Fruit fly (Drosophila melanogaster) whole organism, embryonic: ENCODE results near the gene CG12990.

ENCODE experiments used
- CG15011 ChIP-seq: fragments of 200-800 bp; sonication (Bioruptor generic); optimal IDR thresholded peaks from 3 replicates; lab custom pipeline; 2018; ENCODE audit warnings: missing biosample characterization, mild to moderate bottlenecking, missing genetic modification characterization
- CG3838 ChIP-seq: fragments of 200-800 bp; sonication (Bioruptor generic); optimal IDR thresholded peaks from 3 replicates; lab custom pipeline; 2016; ENCODE audit warnings: missing biosample characterization, missing genetic modification characterization
- CG43689 ChIP-seq: fragments of 200-800 bp; sonication (Bioruptor generic); IDR thresholded peaks from 2 replicates; pipeline ENCODE4 v1.3.6; 2022; ENCODE audit warnings: missing biosample characterization, missing genetic modification characterization
- E2f1 ChIP-seq: fragments of 200-800 bp; sonication (Bioruptor generic); IDR thresholded peaks from 2 replicates; pipeline ENCODE4 v1.3.6; 2022; ENCODE audit warnings: missing biosample characterization, missing genetic modification characterization
- MBD-R2 ChIP-seq: fragments of 200-800 bp; sonication (Bioruptor generic); IDR thresholded peaks from 2 replicates; pipeline ENCODE4 v1.3.6; 2022; ENCODE audit warnings: missing biosample characterization, missing genetic modification characterization
- fd64A ChIP-seq: fragments of 200-800 bp; sonication (Bioruptor generic); optimal IDR thresholded peaks from 3 replicates; lab custom pipeline; 2018; ENCODE audit warnings: missing biosample characterization, mild to moderate bottlenecking, missing genetic modification characterization
- knrl ChIP-seq: fragments of 200-800 bp; sonication (Bioruptor generic); IDR thresholded peaks from 3 replicates; pipeline ENCODE4 v1.3.6; 2022; ENCODE audit warnings: missing biosample characterization, missing genetic modification characterization; ENCODE audit not compliant: partially characterized antibody

- TF ChIP-seq CG43689 (GFP tag; lab: Robert Waterston, UW) (no peak), E2f1 (GFP tag; lab: Robert Waterston, UW) (no peak), CG15011 (GFP tag; lab: Kevin White, UChicago) (no peak), knrl (GFP tag; lab: Robert Waterston, UW) (no peak), fd64A (GFP tag; lab: Kevin White, UChicago) (no peak), MBD-R2 (GFP tag; lab: Robert Waterston, UW) (peak; percentile 49; the same call in 1 of the 2 replicates), CG3838 (GFP tag; lab: Kevin White, UChicago) (no peak)
These were observed 42.4 kb downstream of the CG12990 start, which contains the start of gene CG8326 for dm6 chrX:17629317-17629716.
